Worm (Caenorhabditis elegans): ENCODE results near the gene cutl-25.

Gene cutl-25

DNA sequence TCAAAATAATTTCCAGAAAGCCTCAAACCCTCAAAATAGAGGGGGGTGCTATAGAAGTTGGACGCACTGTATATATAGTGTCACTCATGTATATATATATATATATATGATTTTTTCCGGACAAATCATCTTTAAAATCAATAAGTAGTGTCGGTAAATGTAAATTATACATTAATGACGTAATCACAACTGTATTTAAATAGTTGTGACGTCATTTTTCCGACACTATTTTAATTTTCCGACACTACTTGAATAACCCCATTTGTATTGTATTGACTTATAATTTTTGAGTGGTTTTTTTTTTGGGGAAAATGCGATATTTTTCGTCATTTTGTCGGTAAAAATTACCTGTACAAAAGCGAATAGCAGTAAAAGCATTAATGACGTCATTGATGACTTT, 28.1 kb downstream of the cutl-25 start:
- no peak for TF ChIP-seq W03F9.2 (tag; optimal IDR thresholded peaks at IDR 0.05)
- TF ChIP-seq him-1 (tag; optimal IDR thresholded peaks at IDR 0.05), result no peak
- no peak for TF ChIP-seq dao-5 (tag; optimal IDR thresholded peaks at IDR 0.05)

DNA sequence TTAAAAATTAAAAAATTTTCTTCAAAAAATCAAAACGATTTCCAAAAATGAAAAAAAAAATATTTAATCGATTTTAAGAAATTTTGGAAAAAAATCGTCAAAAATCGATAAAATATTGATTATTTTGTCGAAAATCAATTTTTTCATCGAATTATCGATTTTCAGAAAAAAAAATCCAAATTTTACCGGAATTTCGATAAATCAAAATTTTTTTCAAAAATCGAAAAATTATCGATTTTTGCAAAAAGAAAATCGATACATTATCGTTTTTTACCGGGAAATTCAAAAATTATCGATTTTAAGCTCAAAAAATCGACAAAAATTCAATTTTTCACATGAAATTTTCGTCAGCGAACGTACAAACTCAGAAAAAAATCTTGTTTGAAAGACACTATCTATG, 51.7 kb downstream of the cutl-25 start:
- TF ChIP-seq W03F9.2 (tag; optimal IDR thresholded peaks at IDR 0.05), result no peak

DNA sequence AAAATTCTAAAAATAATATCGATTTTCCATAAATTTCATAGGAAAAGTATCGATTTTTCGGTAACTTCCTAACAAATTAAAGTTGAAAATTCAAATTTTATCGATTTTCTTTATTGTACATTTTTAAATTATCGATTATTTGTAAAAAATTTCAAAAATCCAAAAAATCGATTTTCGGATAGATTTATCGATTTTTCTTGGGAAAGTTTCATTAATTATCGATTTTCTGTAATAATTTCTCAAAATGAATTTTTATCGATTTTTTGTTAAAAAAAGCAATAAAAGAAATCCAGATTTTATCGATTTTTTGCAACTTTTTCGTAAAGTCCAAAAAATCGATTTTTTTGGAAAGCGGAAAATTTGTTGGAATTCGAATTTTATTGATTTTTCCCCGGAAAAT, 53.0 kb downstream of the cutl-25 start:
- no peak for TF ChIP-seq him-1 (tag; optimal IDR thresholded peaks at IDR 0.05)

Data from whole organism, L4/young adult.